Fruit fly (Drosophila melanogaster) whole organism, embryonic: ENCODE results near the gene dib.
A peak's percentile ranks its signal among the peaks of the same experiment; 100 is the strongest.

Experiments used
- Atf-2 ChIP-seq: fragments of 200-800 bp; sonication (Bioruptor generic); optimal IDR thresholded peaks from 2 replicates; lab custom pipeline; 2016; ENCODE audit warnings: missing biosample characterization, missing genetic modification characterization
- CG11456 ChIP-seq: fragments of 200-800 bp; sonication (Bioruptor generic); IDR thresholded peaks from 3 replicates; pipeline ENCODE4 v1.3.6; 2022; ENCODE audit warnings: missing biosample characterization, missing genetic modification characterization
- CG12236 ChIP-seq: fragments of 200-800 bp; sonication (Bioruptor generic); optimal IDR thresholded peaks from 2 replicates; lab custom pipeline; 2016; ENCODE audit warnings: missing biosample characterization, missing genetic modification characterization
- CG13296 ChIP-seq: fragments of 200-800 bp; sonication (Bioruptor generic); optimal IDR thresholded peaks from 3 replicates; lab custom pipeline; 2018; ENCODE audit warnings: missing biosample characterization, mild to moderate bottlenecking, missing genetic modification characterization
- CG14860 ChIP-seq: fragments of 200-800 bp; sonication (Bioruptor generic); IDR thresholded peaks from 3 replicates; pipeline ENCODE4 v1.3.6; 2022; ENCODE audit warnings: missing biosample characterization, missing genetic modification characterization; ENCODE audit not compliant: partially characterized antibody
- CG14965 ChIP-seq: fragments of 200-800 bp; sonication (Bioruptor generic); optimal IDR thresholded peaks from 2 replicates; lab custom pipeline; 2016; ENCODE audit warnings: missing biosample characterization, missing genetic modification characterization, borderline replicate concordance
- CG17328 ChIP-seq: fragments of 200-800 bp; sonication (Bioruptor generic); IDR thresholded peaks from 2 replicates; pipeline ENCODE4 v1.3.6; 2022; ENCODE audit warnings: missing biosample characterization, missing genetic modification characterization
- CG17361 ChIP-seq: fragments of 200-800 bp; sonication (Bioruptor generic); IDR thresholded peaks from 3 replicates; pipeline ENCODE4 v1.3.6; 2022; ENCODE audit warnings: missing biosample characterization, missing genetic modification characterization
- CG17612 ChIP-seq: fragments of 200-800 bp; sonication (Bioruptor generic); IDR thresholded peaks from 2 replicates; pipeline ENCODE4 v1.3.6; 2022; ENCODE audit warnings: missing biosample characterization, missing genetic modification characterization
- CG17802 ChIP-seq: fragments of 200-800 bp; sonication (Bioruptor generic); optimal IDR thresholded peaks from 2 replicates; lab custom pipeline; 2018; ENCODE audit warnings: missing biosample characterization, mild to moderate bottlenecking, missing genetic modification characterization, moderate library complexity
- CG2202 ChIP-seq: fragments of 200-800 bp; sonication (Bioruptor generic); optimal IDR thresholded peaks from 2 replicates; lab custom pipeline; 2018; ENCODE audit warnings: missing biosample characterization, mild to moderate bottlenecking, missing genetic modification characterization
- CG30020 ChIP-seq: fragments of 200-800 bp; optimal IDR thresholded peaks from 2 replicates; lab custom pipeline; 2019; ENCODE audit warnings: missing biosample characterization, mild to moderate bottlenecking, missing genetic modification characterization, moderate library complexity
- CG31365 ChIP-seq: fragments of 200-800 bp; sonication (Bioruptor generic); optimal IDR thresholded peaks from 2 replicates; lab custom pipeline; 2018; ENCODE audit warnings: missing biosample characterization, mild to moderate bottlenecking, missing genetic modification characterization
- CG4328 ChIP-seq: fragments of 200-800 bp; sonication (Bioruptor generic); optimal IDR thresholded peaks from 3 replicates; lab custom pipeline; 2017; ENCODE audit warnings: missing biosample characterization, missing genetic modification reagents, missing genetic modification characterization
- CG5180 ChIP-seq: fragments of 200-800 bp; sonication (Bioruptor generic); optimal IDR thresholded peaks from 3 replicates; lab custom pipeline; 2017; ENCODE audit warnings: missing biosample characterization, missing genetic modification characterization, mild to moderate bottlenecking, moderate library complexity, missing genetic modification reagents
- CG7928 ChIP-seq: fragments of 200-800 bp; sonication (Bioruptor generic); optimal IDR thresholded peaks from 2 replicates; lab custom pipeline; 2017; ENCODE audit warnings: missing biosample characterization, mild to moderate bottlenecking, missing genetic modification characterization
- CG8388 ChIP-seq: fragments of 200-800 bp; sonication (Bioruptor generic); optimal IDR thresholded peaks from 2 replicates; lab custom pipeline; 2019; ENCODE audit warnings: missing biosample characterization, mild to moderate bottlenecking, missing genetic modification characterization, moderate library complexity
- Dfd ChIP-seq, 2 experiments: fragments of >200 bp; optimal IDR thresholded peaks; 2 replicates each; lab custom pipeline; 2017; ENCODE audit warnings: missing biosample characterization in 2 of 2, missing genetic modification characterization in 2 of 2
- E2f2 ChIP-seq: fragments of 200-800 bp; sonication (Bioruptor generic); IDR thresholded peaks from 2 replicates; pipeline ENCODE4 v1.3.6; 2022; ENCODE audit warnings: missing biosample characterization, missing genetic modification characterization
- Hr39 ChIP-seq: fragments of >200 bp; optimal IDR thresholded peaks from 2 replicates; lab custom pipeline; 2017
- Hsf ChIP-seq: fragments of 200-800 bp; sonication (Bioruptor generic); optimal IDR thresholded peaks from 3 replicates; lab custom pipeline; 2016; ENCODE audit warnings: missing biosample characterization, missing genetic modification characterization
- Max ChIP-seq: fragments of 200-800 bp; sonication (Bioruptor generic); optimal IDR thresholded peaks from 2 replicates; lab custom pipeline; 2016; ENCODE audit warnings: missing biosample characterization, mild to moderate bottlenecking, missing genetic modification characterization
- Mes4 ChIP-seq: fragments of 200-800 bp; sonication (Bioruptor generic); optimal IDR thresholded peaks from 2 replicates; lab custom pipeline; 2016; ENCODE audit warnings: missing biosample characterization, missing genetic modification characterization
- Myb ChIP-seq: fragments of 200-800 bp; sonication (Bioruptor generic); optimal IDR thresholded peaks from 2 replicates; lab custom pipeline; 2016; ENCODE audit warnings: missing biosample characterization, missing genetic modification characterization
- Nf-YC ChIP-seq: fragments of 200-800 bp; optimal IDR thresholded peaks from 3 replicates; lab custom pipeline; 2019; ENCODE audit warnings: missing biosample characterization, mild to moderate bottlenecking, missing genetic modification characterization, moderate library complexity
- Pdp1 ChIP-seq, 2 experiments: fragments of 200-800 bp; sonication (Bioruptor generic); optimal IDR thresholded peaks; 3 replicates each; lab custom pipeline; 2016; ENCODE audit warnings: missing biosample characterization in 2 of 2, missing genetic modification characterization in 2 of 2, mild to moderate bottlenecking in 1 of 2, moderate library complexity in 1 of 2
- Sin3A ChIP-seq: fragments of >200 bp; optimal IDR thresholded peaks from 2 replicates; lab custom pipeline; 2018
- Sox102F ChIP-seq: fragments of 200-800 bp; sonication (Bioruptor generic); optimal IDR thresholded peaks from 2 replicates; lab custom pipeline; 2018; ENCODE audit warnings: missing biosample characterization, mild to moderate bottlenecking, missing genetic modification characterization, moderate library complexity
- Xbp1 ChIP-seq: fragments of 200-800 bp; sonication (Bioruptor generic); optimal IDR thresholded peaks from 3 replicates; lab custom pipeline; 2016; ENCODE audit warnings: missing biosample characterization, mild to moderate bottlenecking, missing genetic modification characterization
- cato ChIP-seq: fragments of 200-800 bp; sonication (Bioruptor generic); optimal IDR thresholded peaks from 2 replicates; lab custom pipeline; 2016; ENCODE audit warnings: missing biosample characterization, missing genetic modification characterization, borderline replicate concordance
- chinmo ChIP-seq: fragments of 200-800 bp; sonication (Bioruptor generic); IDR thresholded peaks from 4 replicates; pipeline ENCODE4 v1.3.6; 2022; ENCODE audit warnings: missing biosample characterization, missing genetic modification characterization; ENCODE audit not compliant: partially characterized antibody
- crp ChIP-seq, 2 experiments: fragments of 200-800 bp; sonication (Bioruptor generic); optimal IDR thresholded peaks; 2 replicates in 1 of 2; 3 replicates in 1 of 2; lab custom pipeline; 2017; ENCODE audit warnings: missing biosample characterization in 2 of 2, missing genetic modification characterization in 2 of 2, mild to moderate bottlenecking in 1 of 2, moderate library complexity in 1 of 2
- da ChIP-seq: fragments of 200-800 bp; sonication (Bioruptor generic); optimal IDR thresholded peaks from 2 replicates; lab custom pipeline; 2016; ENCODE audit warnings: missing biosample characterization, missing genetic modification characterization
- fd96Cb ChIP-seq: fragments of 200-800 bp; sonication (Bioruptor generic); optimal IDR thresholded peaks from 2 replicates; lab custom pipeline; 2018; ENCODE audit warnings: missing biosample characterization, mild to moderate bottlenecking, missing genetic modification characterization, moderate library complexity
- gsb ChIP-seq: fragments of 200-800 bp; sonication (Bioruptor generic); IDR thresholded peaks from 2 replicates; pipeline ENCODE4 v1.3.6; 2022; ENCODE audit warnings: missing biosample characterization, missing genetic modification characterization
- hb ChIP-seq: fragments of 200-800 bp; sonication (Bioruptor generic); IDR thresholded peaks from 3 replicates; pipeline ENCODE4 v1.3.6; 2022; ENCODE audit warnings: missing biosample characterization, missing genetic modification characterization; ENCODE audit not compliant: partially characterized antibody
- ind ChIP-seq: fragments of 200-800 bp; sonication (Bioruptor generic); optimal IDR thresholded peaks from 3 replicates; lab custom pipeline; 2016; ENCODE audit warnings: missing biosample characterization, missing genetic modification characterization
- inv ChIP-seq: fragments of 200-800 bp; sonication (Bioruptor generic); IDR thresholded peaks from 2 replicates; pipeline ENCODE4 v1.3.6; 2022; ENCODE audit warnings: missing biosample characterization, missing genetic modification characterization; ENCODE audit not compliant: partially characterized antibody
- kay ChIP-seq: fragments of 200-800 bp; sonication (Bioruptor generic); optimal IDR thresholded peaks from 2 replicates; lab custom pipeline; 2016; ENCODE audit warnings: missing biosample characterization, missing genetic modification characterization
- kni ChIP-seq: fragments of 200-800 bp; sonication (Bioruptor generic); optimal IDR thresholded peaks from 3 replicates; lab custom pipeline; 2017; ENCODE audit warnings: mild to moderate bottlenecking, missing biosample characterization, missing genetic modification reagents, missing genetic modification characterization
- lola ChIP-seq, 3 experiments: fragments of >200 bp in 2 of 3; fragments of 200-800 bp in 1 of 3; sonication (Bioruptor generic) in 1 of 3; optimal IDR thresholded peaks; 2 replicates each; lab custom pipeline; 2017 to 2019; ENCODE audit warnings: missing biosample characterization in 3 of 3, missing genetic modification characterization in 3 of 3, mild to moderate bottlenecking in 1 of 3, moderate library complexity in 1 of 3
- maf-S ChIP-seq: fragments of 200-800 bp; sonication (Bioruptor generic); optimal IDR thresholded peaks from 2 replicates; lab custom pipeline; 2016; ENCODE audit warnings: missing biosample characterization, missing genetic modification characterization
- salm ChIP-seq: fragments of 200-800 bp; sonication (Bioruptor generic); optimal IDR thresholded peaks from 2 replicates; lab custom pipeline; 2018; ENCODE audit warnings: missing biosample characterization, mild to moderate bottlenecking, missing genetic modification characterization
- sc ChIP-seq, 3 experiments: fragments of >200 bp in 2 of 3; fragments of 200-800 bp in 1 of 3; sonication (Bioruptor generic) in 1 of 3; optimal IDR thresholded peaks; 2 replicates in 2 of 3; 3 replicates in 1 of 3; lab custom pipeline; 2017; ENCODE audit warnings: mild to moderate bottlenecking in 1 of 3, missing biosample characterization in 1 of 3, missing genetic modification characterization in 1 of 3, missing genetic modification reagents in 1 of 3
- sens ChIP-seq: fragments of 200-800 bp; sonication (Bioruptor generic); peaks from one replicate; lab custom pipeline; 2016; ENCODE audit warnings: missing biosample characterization, missing genetic modification characterization
- shn ChIP-seq: fragments of 200-800 bp; sonication (Bioruptor generic); optimal IDR thresholded peaks from 3 replicates; lab custom pipeline; 2016; ENCODE audit warnings: missing biosample characterization, missing genetic modification characterization
- slp2 ChIP-seq: fragments of 200-800 bp; sonication (Bioruptor generic); optimal IDR thresholded peaks from 2 replicates; lab custom pipeline; 2016; ENCODE audit warnings: missing biosample characterization, missing genetic modification characterization
- tna ChIP-seq: fragments of 200-800 bp; sonication (Bioruptor generic); IDR thresholded peaks from 2 replicates; pipeline ENCODE4 v1.3.6; 2022; ENCODE audit warnings: missing biosample characterization, missing genetic modification characterization; ENCODE audit not compliant: partially characterized antibody
- vvl ChIP-seq: fragments of 200-800 bp; sonication (Bioruptor generic); IDR thresholded peaks from 2 replicates; pipeline ENCODE4 v1.3.6; 2022; ENCODE audit warnings: missing biosample characterization, missing genetic modification characterization
- wdn ChIP-seq: fragments of 200-800 bp; sonication (Bioruptor generic); IDR thresholded peaks from 2 replicates; pipeline ENCODE4 v1.3.6; 2022; ENCODE audit warnings: missing biosample characterization, missing genetic modification characterization

The dib gene

dm6 chr3L:4016754-4017153, 45.3 kb upstream of the dib start (continued):
- TF ChIP-seq CG17612 (no peak), CG30020 (tag; lab: Kevin White, UChicago) (no peak), hb (GFP tag; lab: Robert Waterston, UW) (no peak), kni (GFP tag; lab: Kevin White, UChicago) (no peak), CG8388 (GFP tag; lab: Kevin White, UChicago) (peak; percentile 54), CG2202 (peak; percentile 60), vvl (GFP tag; lab: Robert Waterston, UW) (peak; percentile 81), chinmo (GFP tag; lab: Robert Waterston, UW) (no peak), slp2 (GFP tag; lab: Kevin White, UChicago) (peak; percentile 45), da (GFP tag; lab: Kevin White, UChicago) (peak; percentile 12), CG17361 (GFP tag; lab: Robert Waterston, UW) (peak; percentile 64), cato (GFP tag; lab: Kevin White, UChicago) (peak; percentile 36), inv (GFP tag; lab: Robert Waterston, UW) (no peak), CG14860 (no peak), E2f2 (GFP tag; lab: Robert Waterston, UW) (peak; percentile 18; the same call in 1 of the 2 replicates), CG14965 (GFP tag; lab: Kevin White, UChicago) (no peak), maf-S (no peak), Xbp1 (GFP tag; lab: Kevin White, UChicago) (peak; percentile 75), CG17802 (tag; lab: Kevin White, UChicago) (peak; percentile 25), salm (no peak), CG7928 (GFP tag; lab: Kevin White, UChicago) (no peak), tna (GFP tag; lab: Robert Waterston, UW) (no peak), CG4328 (no peak), crp (GFP tag; optimal IDR thresholded peaks at IDR 0.05; lab: Kevin White, UChicago) (no peak), CG13296 (no peak), Max (GFP tag; lab: Kevin White, UChicago) (no peak), Myb (GFP tag; lab: Kevin White, UChicago) (no peak), CG11456 (GFP tag; lab: Robert Waterston, UW) (peak; percentile 70; the same call in 2 of the 3 replicates), CG12236 (GFP tag; lab: Kevin White, UChicago) (peak; percentile 39), ind (GFP tag; lab: Kevin White, UChicago) (peak; percentile 58), fd96Cb (peak; percentile 76), sc (optimal IDR thresholded peaks at IDR 0.05; lab: Kevin White, UChicago) (no peak), sc (GFP tag; optimal IDR thresholded peaks at IDR 0.05; lab: Kevin White, UChicago) (peak; percentile 67), shn (GFP tag; lab: Kevin White, UChicago) (peak; percentile 36), lola (GFP tag; optimal IDR thresholded peaks at IDR 0.05; lab: Kevin White, UChicago) (peak in 1 of 3 experiments; percentile 76), Hsf (GFP tag; lab: Kevin White, UChicago) (peak; percentile 67), Hr39 (no peak), Sox102F (peak; percentile 65), Sin3A (lab: Kevin White, UChicago) (no peak), Nf-YC (no peak), Mes4 (GFP tag; lab: Kevin White, UChicago) (peak; percentile 54), CG17328 (GFP tag; lab: Robert Waterston, UW) (peak; percentile 80), CG5180 (GFP tag; lab: Kevin White, UChicago) (no peak), CG31365 (tag; lab: Kevin White, UChicago) (peak; percentile 19), sens (GFP tag; lab: Kevin White, UChicago) (peak; percentile 97), kay (no peak), Dfd (GFP tag; optimal IDR thresholded peaks at IDR 0.05; lab: Kevin White, UChicago) (no peak), Atf-2 (GFP tag; lab: Kevin White, UChicago) (peak; percentile 32), gsb (no peak), Pdp1 (GFP tag; optimal IDR thresholded peaks at IDR 0.05; lab: Kevin White, UChicago) (peak; percentile 43 to 59), wdn (GFP tag; lab: Robert Waterston, UW) (no peak)
